Worm (Caenorhabditis elegans) whole organism, late embryonic: ENCODE data around the gene mac-1.
"Not testable (repeated sequence)": the region's sequence is repeated elsewhere in the genome, so short reads cannot be mapped to it uniquely, and the experiment has no call there.

Experiments used
- C08G9.2 ChIP-seq: sonication (generic microtip); optimal IDR thresholded peaks from 2 replicates; lab custom pipeline; 2016; ENCODE audit warnings: mild to moderate bottlenecking, missing genetic modification characterization, moderate library complexity, missing compliant biosample characterization
- F13H6.1 ChIP-seq: sonication (generic microtip); optimal IDR thresholded peaks from 2 replicates; lab custom pipeline; 2016; ENCODE audit warnings: missing genetic modification characterization, missing compliant biosample characterization
- K02D7.2 ChIP-seq: sonication (generic microtip); optimal IDR thresholded peaks from 2 replicates; lab custom pipeline; 2017; ENCODE audit warnings: mild to moderate bottlenecking, missing genetic modification characterization, missing compliant biosample characterization
- ahr-1 ChIP-seq: sonication (generic microtip); optimal IDR thresholded peaks from 2 replicates; lab custom pipeline; 2016; ENCODE audit warnings: missing genetic modification characterization, missing compliant biosample characterization
- ama-1 ChIP-seq: fragments of 150-350 bp; optimal IDR thresholded peaks from 2 replicates; lab custom pipeline; 2014
- ceh-22 ChIP-seq: sonication (generic microtip); optimal IDR thresholded peaks from 2 replicates; lab custom pipeline; 2017; ENCODE audit warnings: missing biosample characterization, missing genetic modification characterization
- ceh-30 ChIP-seq: fragments of 150-350 bp; optimal IDR thresholded peaks from 2 replicates; lab custom pipeline; 2014; ENCODE audit warnings: missing biosample characterization, missing genetic modification characterization
- ceh-31 ChIP-seq: sonication (generic microtip); optimal IDR thresholded peaks from 2 replicates; lab custom pipeline; 2016; ENCODE audit warnings: missing genetic modification characterization, missing compliant biosample characterization
- ceh-48 ChIP-seq: sonication (generic microtip); optimal IDR thresholded peaks from 2 replicates; lab custom pipeline; 2016; ENCODE audit warnings: missing genetic modification characterization, inconsistent platforms, missing compliant biosample characterization
- ceh-9 ChIP-seq: sonication (generic microtip); optimal IDR thresholded peaks from 2 replicates; lab custom pipeline; 2016; ENCODE audit warnings: mild to moderate bottlenecking, missing genetic modification characterization, inconsistent platforms, missing compliant biosample characterization
- che-1 ChIP-seq: sonication (generic microtip); optimal IDR thresholded peaks from 2 replicates; lab custom pipeline; 2016; ENCODE audit warnings: mild to moderate bottlenecking, missing genetic modification characterization, missing compliant biosample characterization
- dmd-4 ChIP-seq: sonication (generic microtip); optimal IDR thresholded peaks from 2 replicates; lab custom pipeline; 2016; ENCODE audit warnings: borderline replicate concordance, missing genetic modification characterization, missing compliant biosample characterization
- dve-1 ChIP-seq: sonication (generic microtip); optimal IDR thresholded peaks from 2 replicates; lab custom pipeline; 2017; ENCODE audit warnings: antibody characterized with exemption, mild to moderate bottlenecking, missing genetic modification characterization, missing compliant biosample characterization
- elt-2 ChIP-seq: sonication (generic microtip); optimal IDR thresholded peaks from 2 replicates; lab custom pipeline; 2016; ENCODE audit warnings: missing genetic modification reagents, missing genetic modification characterization, missing compliant biosample characterization
- eyg-1 ChIP-seq: sonication (generic microtip); optimal IDR thresholded peaks from 2 replicates; lab custom pipeline; 2016; ENCODE audit warnings: missing genotype, missing genetic modification characterization, missing compliant biosample characterization
- fax-1 ChIP-seq: sonication (generic microtip); optimal IDR thresholded peaks from 2 replicates; lab custom pipeline; 2016; ENCODE audit warnings: missing genotype, missing genetic modification characterization, missing compliant biosample characterization
- fkh-6 ChIP-seq: sonication (generic microtip); optimal IDR thresholded peaks from 2 replicates; lab custom pipeline; 2016; ENCODE audit warnings: missing genetic modification characterization, missing compliant biosample characterization
- hlh-15 ChIP-seq: sonication (generic microtip); optimal IDR thresholded peaks from 2 replicates; lab custom pipeline; 2016; ENCODE audit warnings: missing genetic modification characterization, missing compliant biosample characterization
- hlh-8 ChIP-seq: sonication (generic microtip); optimal IDR thresholded peaks from 2 replicates; lab custom pipeline; 2016; ENCODE audit warnings: missing genotype, missing genetic modification characterization, missing compliant biosample characterization
- lim-6 ChIP-seq: sonication (generic microtip); optimal IDR thresholded peaks from 2 replicates; lab custom pipeline; 2016; ENCODE audit warnings: missing genetic modification characterization, missing compliant biosample characterization
- lin-11 ChIP-seq: fragments of 200-800 bp; sonication (Bioruptor generic); optimal IDR thresholded peaks from 2 replicates; lab custom pipeline; 2018; ENCODE audit warnings: mild to moderate bottlenecking, missing genetic modification characterization, missing compliant biosample characterization
- madf-2 ChIP-seq: sonication (generic microtip); optimal IDR thresholded peaks from 2 replicates; lab custom pipeline; 2017; ENCODE audit warnings: missing genetic modification characterization, missing compliant biosample characterization
- mec-3 ChIP-seq: sonication (generic microtip); optimal IDR thresholded peaks from 2 replicates; lab custom pipeline; 2016; ENCODE audit warnings: borderline replicate concordance, missing genetic modification characterization, missing compliant biosample characterization
- npax-4 ChIP-seq: sonication (generic microtip); optimal IDR thresholded peaks from 2 replicates; lab custom pipeline; 2016; ENCODE audit warnings: missing genetic modification characterization, missing compliant biosample characterization
- odd-2 ChIP-seq: sonication (generic microtip); optimal IDR thresholded peaks from 2 replicates; lab custom pipeline; 2017; ENCODE audit warnings: antibody characterized with exemption, mild to moderate bottlenecking, missing genetic modification characterization, missing compliant biosample characterization
- pag-3 ChIP-seq: sonication (generic microtip); optimal IDR thresholded peaks from 2 replicates; lab custom pipeline; 2016; ENCODE audit warnings: missing compliant biosample characterization, missing genetic modification characterization, borderline replicate concordance
- pat-9 ChIP-seq: fragments of 200-800 bp; sonication (Bioruptor generic); optimal IDR thresholded peaks from 2 replicates; lab custom pipeline; 2018; ENCODE audit warnings: mild to moderate bottlenecking, missing genetic modification characterization, moderate library complexity, missing compliant biosample characterization
- pha-4 ChIP-seq: fragments of 150-350 bp; optimal IDR thresholded peaks from 2 replicates; lab custom pipeline; 2018; ENCODE audit warnings: missing biosample characterization, missing genetic modification reagents, missing genetic modification characterization
- pqm-1 ChIP-seq: sonication (generic microtip); optimal IDR thresholded peaks from 2 replicates; lab custom pipeline; 2016; ENCODE audit warnings: missing genetic modification characterization, missing compliant biosample characterization
- ref-2 ChIP-seq: sonication (generic microtip); optimal IDR thresholded peaks from 2 replicates; lab custom pipeline; 2016; ENCODE audit warnings: missing genetic modification characterization, missing compliant biosample characterization
- rnt-1 ChIP-seq: sonication (generic microtip); optimal IDR thresholded peaks from 2 replicates; lab custom pipeline; 2016; ENCODE audit warnings: missing genetic modification characterization, missing compliant biosample characterization
- tbx-2 ChIP-seq: sonication (generic microtip); optimal IDR thresholded peaks from 2 replicates; lab custom pipeline; 2016; ENCODE audit warnings: missing genetic modification characterization, missing compliant biosample characterization
- tbx-7 ChIP-seq: sonication (generic microtip); optimal IDR thresholded peaks from 2 replicates; lab custom pipeline; 2016; ENCODE audit warnings: missing genotype, missing genetic modification characterization, missing compliant biosample characterization
- unc-42 ChIP-seq: sonication (generic microtip); optimal IDR thresholded peaks from 2 replicates; lab custom pipeline; 2016; ENCODE audit warnings: missing genotype, missing genetic modification characterization, missing compliant biosample characterization
- unc-55 ChIP-seq: sonication (generic microtip); optimal IDR thresholded peaks from 2 replicates; lab custom pipeline; 2017; ENCODE audit warnings: missing biosample characterization, missing genetic modification reagents, missing genetic modification characterization
- zip-5 ChIP-seq: sonication (generic microtip); optimal IDR thresholded peaks from 2 replicates; lab custom pipeline; 2016; ENCODE audit warnings: missing genetic modification characterization, missing compliant biosample characterization
- ztf-16 ChIP-seq: sonication (generic microtip); optimal IDR thresholded peaks from 2 replicates; lab custom pipeline; 2017; ENCODE audit warnings: missing genetic modification characterization, missing compliant biosample characterization

mac-1 gene

ce11 chrII:13310230-13310629, 10.5 kb downstream of the mac-1 start:
- no peak for TF ChIP-seq ceh-9 (tag; lab: Kevin White, UChicago)
- TF ChIP-seq unc-55 = no peak
- no peak for TF ChIP-seq elt-2
- TF ChIP-seq tbx-2 (tag; lab: Kevin White, UChicago) = no peak
- no peak for TF ChIP-seq dmd-4 (tag; lab: Kevin White, UChicago)
- TF ChIP-seq hlh-8 (tag; lab: Kevin White, UChicago) = no peak
- TF ChIP-seq lim-6 (tag; lab: Kevin White, UChicago) = no peak
- no peak for TF ChIP-seq tbx-7 (tag; lab: Kevin White, UChicago)
- TF ChIP-seq ceh-31 (tag; lab: Kevin White, UChicago) = no peak
- no peak for TF ChIP-seq fkh-6
- no peak for TF ChIP-seq npax-4 (tag; lab: Kevin White, UChicago)
- no peak for TF ChIP-seq pag-3
- TF ChIP-seq che-1 (tag; lab: Kevin White, UChicago) = no peak

- TF ChIP-seq pha-4, fax-1, dve-1 (tag; lab: Kevin White, UChicago): not testable (repeated sequence)
These were observed 11.7 kb downstream of the mac-1 start, which contains the start of gene faxc-2 for ce11 chrII:13308990-13309389. Gene faxc-2, plus strand, starts transcription at chrII:13309290.

ce11 chrII:13304339-13304938, 16.3 kb downstream of the mac-1 start:
- TF ChIP-seq ceh-9 (tag; lab: Kevin White, UChicago) (no peak), ama-1 (lab: Kevin White, UChicago) (no peak), F13H6.1 (tag; lab: Kevin White, UChicago) (no peak), ref-2 (tag; lab: Kevin White, UChicago) (no peak), rnt-1 (tag; lab: Kevin White, UChicago) (no peak), madf-2 (tag; lab: Kevin White, UChicago) (no peak), ceh-22 (tag; lab: Kevin White, UChicago) (no peak), pat-9 (tag; lab: Kevin White, UChicago) (no peak), dve-1 (tag; lab: Kevin White, UChicago) (no peak), lin-11 (tag; lab: Kevin White, UChicago) (no peak), mec-3 (tag; lab: Kevin White, UChicago) (no peak), dmd-4 (tag; lab: Kevin White, UChicago) (no peak), ceh-48 (tag; lab: Kevin White, UChicago) (no peak), ahr-1 (tag; lab: Kevin White, UChicago) (no peak), K02D7.2 (tag; lab: Kevin White, UChicago) (no peak), ceh-30 (tag; lab: Kevin White, UChicago) (no peak), pqm-1 (no peak)
- TF ChIP-seq, all 69 proteins: peak for 0

- TF ChIP-seq ztf-16 (tag; lab: Kevin White, UChicago) (no peak), pag-3 (no peak), F13H6.1 (tag; lab: Kevin White, UChicago) (no peak), odd-2 (tag; lab: Kevin White, UChicago) (no peak), C08G9.2 (tag; lab: Kevin White, UChicago) (no peak), hlh-15 (tag; lab: Kevin White, UChicago) (no peak), unc-42 (tag; lab: Kevin White, UChicago) (no peak), ceh-22 (tag; lab: Kevin White, UChicago) (no peak), ceh-31 (tag; lab: Kevin White, UChicago) (no peak), lim-6 (tag; lab: Kevin White, UChicago) (no peak), eyg-1 (tag; lab: Kevin White, UChicago) (no peak), zip-5 (tag; lab: Kevin White, UChicago) (no peak)
These were observed 20.1 kb downstream of the mac-1 start for ce11 chrII:13300590-13300989.
